Fruit fly (Drosophila melanogaster) whole organism, embryonic: ENCODE data around the gene sau.
A peak's percentile ranks its signal among the peaks of the same experiment; 100 is the strongest.

Experiments used
- Awh ChIP-seq: fragments of 200-800 bp; sonication (Bioruptor generic); IDR thresholded peaks from 2 replicates; pipeline ENCODE4, ENCODE4 v1.3.6; 2022; ENCODE audit warnings: missing biosample characterization, missing genetic modification characterization
- Blimp-1 ChIP-seq: fragments of 200-800 bp; sonication (Bioruptor generic); optimal IDR thresholded peaks from 3 replicates; lab custom pipeline; 2018; ENCODE audit warnings: missing biosample characterization, missing genetic modification characterization, mild to moderate bottlenecking, moderate library complexity, missing genetic modification reagents
- C15 ChIP-seq: fragments of 200-800 bp; sonication (Bioruptor generic); IDR thresholded peaks from 3 replicates; pipeline ENCODE4 v1.3.6; 2022; ENCODE audit warnings: missing biosample characterization, missing genetic modification characterization
- CG11696 ChIP-seq: fragments of 200-800 bp; sonication (Bioruptor generic); IDR thresholded peaks from 2 replicates; pipeline ENCODE4 v1.3.6; 2022; ENCODE audit warnings: missing biosample characterization, missing genetic modification characterization
- CG12769 ChIP-seq: fragments of 200-800 bp; sonication (Bioruptor generic); optimal IDR thresholded peaks from 2 replicates; lab custom pipeline; 2019; ENCODE audit warnings: missing biosample characterization, mild to moderate bottlenecking, missing genetic modification characterization, moderate library complexity
- CG13287 ChIP-seq: fragments of 200-800 bp; sonication (Bioruptor generic); IDR thresholded peaks from 2 replicates; pipeline ENCODE4 v1.3.6; 2022; ENCODE audit warnings: missing biosample characterization, missing genetic modification characterization; ENCODE audit not compliant: partially characterized antibody
- CG13296 ChIP-seq: fragments of 200-800 bp; sonication (Bioruptor generic); optimal IDR thresholded peaks from 3 replicates; lab custom pipeline; 2018; ENCODE audit warnings: missing biosample characterization, mild to moderate bottlenecking, missing genetic modification characterization
- CG13424 ChIP-seq: fragments of 200-800 bp; sonication (Bioruptor generic); optimal IDR thresholded peaks from 2 replicates; lab custom pipeline; 2019; ENCODE audit warnings: missing biosample characterization, mild to moderate bottlenecking, missing genetic modification characterization, moderate library complexity
- CG14050 ChIP-seq: fragments of 200-800 bp; sonication (Bioruptor generic); IDR thresholded peaks from 3 replicates; pipeline ENCODE4 v1.3.6; 2022; ENCODE audit warnings: missing biosample characterization, missing genetic modification characterization
- CG17328 ChIP-seq: fragments of 200-800 bp; sonication (Bioruptor generic); IDR thresholded peaks from 2 replicates; pipeline ENCODE4 v1.3.6; 2022; ENCODE audit warnings: missing biosample characterization, missing genetic modification characterization
- CG17612 ChIP-seq: fragments of 200-800 bp; sonication (Bioruptor generic); IDR thresholded peaks from 2 replicates; pipeline ENCODE4 v1.3.6; 2022; ENCODE audit warnings: missing biosample characterization, missing genetic modification characterization
- CG18011 ChIP-seq: fragments of 200-800 bp; sonication (Bioruptor generic); optimal IDR thresholded peaks from 2 replicates; lab custom pipeline; 2017; ENCODE audit warnings: missing biosample characterization, missing genetic modification characterization, mild to moderate bottlenecking, moderate library complexity, missing genotype
- CG3847 ChIP-seq: fragments of 200-800 bp; sonication (Bioruptor generic); IDR thresholded peaks from 2 replicates; pipeline ENCODE4 v1.3.6; 2022; ENCODE audit warnings: missing biosample characterization, missing genetic modification characterization
- CG4424 ChIP-seq: fragments of 200-800 bp; sonication (Bioruptor generic); optimal IDR thresholded peaks from 3 replicates; lab custom pipeline; 2016; ENCODE audit warnings: missing biosample characterization, missing genetic modification characterization
- CG4820 ChIP-seq: fragments of 200-800 bp; sonication (Bioruptor generic); optimal IDR thresholded peaks from 3 replicates; lab custom pipeline; 2016; ENCODE audit warnings: missing biosample characterization, missing genetic modification characterization
- CG7372 ChIP-seq: fragments of 200-800 bp; sonication (Bioruptor generic); IDR thresholded peaks from 2 replicates; pipeline ENCODE4 v1.3.6; 2022; ENCODE audit warnings: missing biosample characterization, missing genetic modification characterization
- CG9437 ChIP-seq: fragments of 200-800 bp; sonication (Bioruptor generic); optimal IDR thresholded peaks from 2 replicates; lab custom pipeline; 2018; ENCODE audit warnings: missing biosample characterization, mild to moderate bottlenecking, missing genetic modification characterization
- CG9817 ChIP-seq: fragments of 200-800 bp; sonication (Bioruptor generic); optimal IDR thresholded peaks from 2 replicates; lab custom pipeline; 2018; ENCODE audit warnings: missing biosample characterization, mild to moderate bottlenecking, missing genetic modification characterization, moderate library complexity
- CrebB ChIP-seq: fragments of 200-800 bp; sonication (Bioruptor generic); optimal IDR thresholded peaks from 3 replicates; lab custom pipeline; 2018; ENCODE audit warnings: missing biosample characterization, mild to moderate bottlenecking, missing genetic modification characterization
- Gsc ChIP-seq: fragments of 200-800 bp; sonication (Bioruptor generic); IDR thresholded peaks from 2 replicates; pipeline ENCODE4 v1.3.6; 2022; ENCODE audit warnings: missing biosample characterization, missing genetic modification characterization
- HmgD ChIP-seq: fragments of 200-800 bp; sonication (Bioruptor generic); optimal IDR thresholded peaks from 3 replicates; lab custom pipeline; 2016; ENCODE audit warnings: missing biosample characterization, missing genetic modification characterization
- Kr ChIP-seq: fragments of 200-800 bp; sonication (Bioruptor generic); optimal IDR thresholded peaks from 2 replicates; lab custom pipeline; 2017; ENCODE audit warnings: missing biosample characterization, mild to moderate bottlenecking, missing genetic modification characterization
- Nf-YB ChIP-seq: fragments of 200-800 bp; sonication (Bioruptor generic); optimal IDR thresholded peaks from 3 replicates; lab custom pipeline; 2019; ENCODE audit warnings: missing biosample characterization, mild to moderate bottlenecking, missing genetic modification characterization, moderate library complexity
- PHDP ChIP-seq: fragments of 200-800 bp; sonication (Bioruptor generic); optimal IDR thresholded peaks from 3 replicates; lab custom pipeline; 2018; ENCODE audit warnings: missing biosample characterization, mild to moderate bottlenecking, missing genetic modification characterization, moderate library complexity
- Pdp1 ChIP-seq, 2 experiments: fragments of 200-800 bp; sonication (Bioruptor generic); optimal IDR thresholded peaks; 3 replicates each; lab custom pipeline; 2016; ENCODE audit warnings: missing biosample characterization in 2 of 2, missing genetic modification characterization in 2 of 2, mild to moderate bottlenecking in 1 of 2, moderate library complexity in 1 of 2
- Ptx1 ChIP-seq: fragments of 200-800 bp; sonication (Bioruptor generic); IDR thresholded peaks from 2 replicates; pipeline ENCODE4 v1.3.6; 2022; ENCODE audit warnings: missing biosample characterization, missing genetic modification characterization
- Side ChIP-seq: fragments of 200-800 bp; sonication (Bioruptor generic); optimal IDR thresholded peaks from 2 replicates; lab custom pipeline; 2016; ENCODE audit warnings: missing biosample characterization, missing genetic modification characterization
- Stat92E ChIP-seq, 3 experiments: fragments of >200 bp in 2 of 3; fragments of 200-800 bp in 1 of 3; sonication (Bioruptor generic) in 1 of 3; optimal IDR thresholded peaks; 2 replicates each; lab custom pipeline; 2017 to 2019; ENCODE audit warnings: missing biosample characterization in 3 of 3, missing genetic modification characterization in 3 of 3, mild to moderate bottlenecking in 1 of 3, moderate library complexity in 1 of 3
- Tbp ChIP-seq: fragments of >200 bp; optimal IDR thresholded peaks from 2 replicates; lab custom pipeline; 2018; ENCODE audit warnings: missing biosample characterization, missing genetic modification characterization
- Vsx1 ChIP-seq: fragments of 200-800 bp; sonication (Bioruptor generic); optimal IDR thresholded peaks from 2 replicates; lab custom pipeline; 2017; ENCODE audit warnings: missing biosample characterization, mild to moderate bottlenecking, missing genetic modification characterization, missing genetic modification reagents
- chm ChIP-seq: fragments of 200-800 bp; sonication (Bioruptor generic); IDR thresholded peaks from 2 replicates; pipeline ENCODE4 v1.3.6; 2022; ENCODE audit warnings: missing biosample characterization, missing genetic modification characterization
- corto ChIP-seq: fragments of 200-800 bp; sonication (Bioruptor generic); optimal IDR thresholded peaks from 2 replicates; lab custom pipeline; 2016; ENCODE audit warnings: missing biosample characterization, mild to moderate bottlenecking, missing genetic modification characterization, moderate library complexity
- en ChIP-seq: fragments of 200-800 bp; sonication (Bioruptor generic); optimal IDR thresholded peaks from 2 replicates; lab custom pipeline; 2016; ENCODE audit warnings: missing biosample characterization, missing genetic modification characterization
- gsb ChIP-seq: fragments of 200-800 bp; sonication (Bioruptor generic); IDR thresholded peaks from 2 replicates; pipeline ENCODE4 v1.3.6; 2022; ENCODE audit warnings: missing biosample characterization, missing genetic modification characterization
- hkb ChIP-seq, 2 experiments: fragments of 200-800 bp in 1 of 2; fragments of >200 bp in 1 of 2; sonication (Bioruptor generic) in 1 of 2; IDR thresholded peaks in 1 of 2; optimal IDR thresholded peaks in 1 of 2; 2 replicates each; pipeline versions ENCODE4 v1.3.6 to Lab custom; 2017 to 2022; ENCODE audit warnings: missing biosample characterization in 1 of 2, missing genetic modification characterization in 1 of 2
- inv ChIP-seq: fragments of 200-800 bp; sonication (Bioruptor generic); IDR thresholded peaks from 2 replicates; pipeline ENCODE4 v1.3.6; 2022; ENCODE audit warnings: missing biosample characterization, missing genetic modification characterization; ENCODE audit not compliant: partially characterized antibody
- klu ChIP-seq: fragments of 200-800 bp; sonication (Bioruptor generic); IDR thresholded peaks from 2 replicates; pipeline ENCODE4 v1.3.6; 2022; ENCODE audit warnings: missing biosample characterization, missing genetic modification characterization
- luna ChIP-seq: fragments of 200-800 bp; sonication (Bioruptor generic); optimal IDR thresholded peaks from 2 replicates; lab custom pipeline; 2016; ENCODE audit warnings: missing biosample characterization, missing genetic modification characterization
- org-1 ChIP-seq: fragments of 200-800 bp; sonication (Bioruptor generic); optimal IDR thresholded peaks from 2 replicates; lab custom pipeline; 2017; ENCODE audit warnings: missing biosample characterization, missing genetic modification characterization
- pfk ChIP-seq: fragments of 200-800 bp; sonication (Bioruptor generic); optimal IDR thresholded peaks from 2 replicates; lab custom pipeline; 2018; ENCODE audit warnings: missing biosample characterization, mild to moderate bottlenecking, missing genetic modification characterization, moderate library complexity
- psq ChIP-seq: fragments of 200-800 bp; sonication (Bioruptor generic); optimal IDR thresholded peaks from 2 replicates; lab custom pipeline; 2017; ENCODE audit warnings: missing biosample characterization, missing genetic modification characterization
- seq ChIP-seq: fragments of 200-800 bp; sonication (Bioruptor generic); IDR thresholded peaks from 2 replicates; pipeline ENCODE4 v1.3.6; 2022; ENCODE audit warnings: missing biosample characterization, missing genetic modification characterization
- sim ChIP-seq: fragments of 200-800 bp; sonication (Bioruptor generic); IDR thresholded peaks from 2 replicates; pipeline ENCODE4 v1.3.6; 2022; ENCODE audit warnings: missing biosample characterization, missing genetic modification characterization
- so ChIP-seq: fragments of 200-800 bp; sonication (Bioruptor generic); IDR thresholded peaks from 3 replicates; pipeline ENCODE4 v1.3.6; 2022; ENCODE audit warnings: missing biosample characterization, missing genetic modification characterization
- sr ChIP-seq: fragments of 200-800 bp; sonication (Bioruptor generic); IDR thresholded peaks from 3 replicates; pipeline ENCODE4 v1.3.6; 2022; ENCODE audit warnings: missing biosample characterization, missing genetic modification characterization
- ssp ChIP-seq: fragments of 200-800 bp; sonication (Bioruptor generic); IDR thresholded peaks from 2 replicates; pipeline ENCODE4 v1.3.6; 2022; ENCODE audit warnings: missing biosample characterization, missing genetic modification characterization
- tgo ChIP-seq: fragments of 200-800 bp; sonication (Bioruptor generic); IDR thresholded peaks from 3 replicates; pipeline ENCODE4 v1.3.6; 2022; ENCODE audit warnings: missing biosample characterization, missing genetic modification characterization
- unc-4 ChIP-seq: fragments of 200-800 bp; sonication (Bioruptor generic); IDR thresholded peaks from 2 replicates; pipeline ENCODE4 v1.3.6; 2022; ENCODE audit warnings: missing biosample characterization, missing genetic modification characterization; ENCODE audit not compliant: partially characterized antibody
- zf30C ChIP-seq: fragments of 200-800 bp; sonication (Bioruptor generic); optimal IDR thresholded peaks from 3 replicates; lab custom pipeline; 2018; ENCODE audit warnings: missing biosample characterization, mild to moderate bottlenecking, missing genetic modification characterization

sau gene

dm6 chr2L:2182735-2183340 is 43.3 kb upstream of the sau start (continued):
- TF ChIP-seq CG18011 (GFP tag; lab: Kevin White, UChicago) (no peak), CG13424 (peak; percentile 45), Gsc (no peak), chm (GFP tag; lab: Robert Waterston, UW) (peak; percentile 81; the same call in 1 of the 2 replicates), inv (GFP tag; lab: Robert Waterston, UW) (no peak), CG14050 (GFP tag; lab: Robert Waterston, UW) (no peak), tgo (GFP tag; lab: Robert Waterston, UW) (peak; percentile 17; the same call in 1 of the 3 replicates), unc-4 (GFP tag; lab: Robert Waterston, UW) (no peak), CG3847 (GFP tag; lab: Robert Waterston, UW) (0 out of 2 replicates have a peak, but pooled peaks have one; percentile 12), Blimp-1 (peak; percentile 33), sim (GFP tag; lab: Robert Waterston, UW) (peak; percentile 83), corto (no peak), Ptx1 (GFP tag; lab: Robert Waterston, UW) (0 out of 2 replicates have a peak, but pooled peaks have one; percentile 10), Vsx1 (GFP tag; lab: Kevin White, UChicago) (no peak), CG4820 (GFP tag; lab: Kevin White, UChicago) (peak; percentile 64), CG13287 (GFP tag; lab: Robert Waterston, UW) (no peak), CG13296 (GFP tag; lab: Kevin White, UChicago) (no peak), org-1 (GFP tag; lab: Kevin White, UChicago) (peak; percentile 75), Pdp1 (GFP tag; optimal IDR thresholded peaks at IDR 0.05; lab: Kevin White, UChicago) (peak; percentile 45 to 49), CG9437 (GFP tag; lab: Kevin White, UChicago) (no peak), CG11696 (peak; percentile 99), psq (GFP tag; lab: Kevin White, UChicago) (no peak), Kr (GFP tag; lab: Kevin White, UChicago) (no peak), CG9817 (tag; lab: Kevin White, UChicago) (no peak), CG4424 (GFP tag; lab: Kevin White, UChicago) (peak; percentile 72), hkb (optimal IDR thresholded peaks at IDR 0.05; lab: Kevin White, UChicago) (no peak), hkb (GFP tag; IDR thresholded peaks at IDR 0.05; lab: Robert Waterston, UW) (peak; percentile 62; the same call in 1 of the 2 replicates), Nf-YB (GFP tag; lab: Kevin White, UChicago) (peak; percentile 45), zf30C (GFP tag; lab: Kevin White, UChicago) (no peak), Awh (GFP tag; lab: Robert Waterston, UW) (peak; percentile 66), sr (GFP tag; lab: Robert Waterston, UW) (no peak), PHDP (no peak), CrebB (tag; lab: Kevin White, UChicago) (no peak), Side (peak; percentile 73), C15 (GFP tag; lab: Robert Waterston, UW) (no peak), Stat92E (GFP tag; optimal IDR thresholded peaks at IDR 0.05; lab: Kevin White, UChicago) (peak in 1 of 3 experiments; percentile 94), seq (GFP tag; lab: Robert Waterston, UW) (no peak), CG12769 (tag; lab: Kevin White, UChicago) (no peak), Tbp (GFP tag; lab: Kevin White, UChicago) (no peak), gsb (no peak), en (GFP tag; lab: Kevin White, UChicago) (peak; percentile 9), CG17328 (peak; percentile 88), HmgD (peak; percentile 27), luna (GFP tag; lab: Kevin White, UChicago) (no peak), CG7372 (GFP tag; lab: Robert Waterston, UW) (no peak), ssp (GFP tag; lab: Robert Waterston, UW) (peak; percentile 38; the same call in 1 of the 2 replicates), CG17612 (no peak), pfk (no peak), so (GFP tag; lab: Robert Waterston, UW) (0 out of 3 replicates have a peak, but pooled peaks have one; percentile 38), klu (no peak)
